Worm (Caenorhabditis elegans) whole organism, L3 larva: ENCODE results near the gene col-135.

Source experiments
- lin-39 ChIP-seq: fragments of 150-350 bp; optimal IDR thresholded peaks from 2 replicates; lab custom pipeline; 2018; ENCODE audit warnings: missing biosample characterization, missing genetic modification reagents, missing genetic modification characterization
- nhr-11 ChIP-seq: fragments of 150-350 bp; optimal IDR thresholded peaks from 2 replicates; lab custom pipeline; 2014; ENCODE audit warnings: missing biosample characterization, missing genetic modification characterization
- nhr-237 ChIP-seq: fragments of 150-350 bp; optimal IDR thresholded peaks from 2 replicates; lab custom pipeline; 2014; ENCODE audit warnings: missing biosample characterization, missing genetic modification characterization
- nhr-28 ChIP-seq: fragments of 150-350 bp; optimal IDR thresholded peaks from 2 replicates; lab custom pipeline; 2014; ENCODE audit warnings: missing biosample characterization, missing genetic modification characterization
- nhr-43 ChIP-seq: sonication (generic microtip); optimal IDR thresholded peaks from 2 replicates; lab custom pipeline; 2016; ENCODE audit warnings: mild to moderate bottlenecking, missing genetic modification characterization, missing compliant biosample characterization; ENCODE audit not compliant: poor library complexity, severe bottlenecking
- pha-4 ChIP-seq: fragments of 150-350 bp; optimal IDR thresholded peaks from 2 replicates; lab custom pipeline; 2014; ENCODE audit warnings: missing biosample characterization, missing genetic modification reagents, missing genetic modification characterization
- skn-1 ChIP-seq: fragments of 150-350 bp; optimal IDR thresholded peaks from 2 replicates; lab custom pipeline; 2014; ENCODE audit warnings: missing biosample characterization, missing genetic modification characterization
- zag-1 ChIP-seq: fragments of 150-350 bp; optimal IDR thresholded peaks from 2 replicates; lab custom pipeline; 2014; ENCODE audit warnings: missing biosample characterization, missing genetic modification characterization
- ztf-4 ChIP-seq: fragments of 150-350 bp; optimal IDR thresholded peaks from 2 replicates; lab custom pipeline; 2014; ENCODE audit warnings: missing biosample characterization, missing genetic modification characterization

Gene col-135

DNA sequence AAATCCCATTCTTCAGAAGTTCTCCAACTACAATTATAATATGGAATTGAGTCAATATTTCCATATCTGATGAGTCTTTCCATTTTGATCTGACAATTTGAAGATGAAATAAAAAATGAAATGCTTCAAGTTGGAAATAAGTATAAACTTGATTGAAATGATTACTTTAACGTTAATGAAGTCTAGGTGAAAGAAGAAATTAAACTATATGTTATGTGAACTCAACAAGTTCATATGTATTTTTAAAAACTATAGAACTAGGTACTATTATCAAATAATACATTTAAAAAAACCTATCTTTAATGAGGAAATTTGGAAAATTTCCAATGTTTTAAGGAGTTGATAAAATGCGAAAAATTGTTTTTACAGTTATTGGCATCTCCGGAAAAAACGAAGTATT is 33.3 kb downstream of the col-135 start, which contains the start of gene srt-49:
srt-49 (minus strand) TSS at position 101 of the 400 bp plus-strand sequence.
- TF ChIP-seq lin-39 (no peak), nhr-43 (tag; lab: Kevin White, UChicago) (no peak), nhr-28 (tag; lab: Kevin White, UChicago) (no peak), skn-1 (no peak), nhr-11 (tag; lab: Kevin White, UChicago) (no peak), ztf-4 (no peak), zag-1 (no peak), pha-4 (tag; lab: Kevin White, UChicago) (no peak), nhr-237 (tag; lab: Kevin White, UChicago) (no peak)
